Worm (Caenorhabditis elegans): ENCODE data around the gene F26F12.2.

F26F12.2 gene

ce11 chrV:5844349-5844760 is 5.9 kb upstream of the F26F12.2 start:
- no peak for TF ChIP-seq unc-62 (GFP tag; optimal IDR thresholded peaks at IDR 0.05)

ce11 chrV:5843415-5844337 is 5.3 kb upstream of the F26F12.2 start:
- no peak for TF ChIP-seq unc-62 (GFP tag; optimal IDR thresholded peaks at IDR 0.05)

- TF ChIP-seq unc-62 (GFP tag; optimal IDR thresholded peaks at IDR 0.05): no peak
Observed at ce11 chrV:5842507-5843144, 4.2 kb upstream of the F26F12.2 start.

- no peak for TF ChIP-seq unc-62 (GFP tag; optimal IDR thresholded peaks at IDR 0.05)
Observed at ce11 chrV:5840939-5841338, 2.5 kb upstream of the F26F12.2 start.

ce11 chrV:5836616-5836982 is 1.8 kb downstream of the F26F12.2 start, which contains the start of gene col-140:
TSS of gene col-140 (minus strand) at chrV:5836834.
- no peak for TF ChIP-seq unc-62 (GFP tag; optimal IDR thresholded peaks at IDR 0.05)

- no peak for TF ChIP-seq unc-62 (GFP tag; optimal IDR thresholded peaks at IDR 0.05)
Observed at ce11 chrV:5835979-5836615, 2.3 kb downstream of the F26F12.2 start.

ce11 chrV:5835397-5835796 is 3.0 kb downstream of the F26F12.2 start:
- no peak for TF ChIP-seq unc-62 (GFP tag; optimal IDR thresholded peaks at IDR 0.05)

- TF ChIP-seq unc-62 (GFP tag; optimal IDR thresholded peaks at IDR 0.05): no peak
Observed at ce11 chrV:5833531-5833930, 4.9 kb downstream of the F26F12.2 start, which contains the start of gene srh-76. TSS of gene srh-76 (plus strand) at chrV:5833831.

- no peak for TF ChIP-seq unc-62 (GFP tag; optimal IDR thresholded peaks at IDR 0.05)
Observed at ce11 chrV:5832799-5833198, 5.6 kb downstream of the F26F12.2 start.

ce11 chrV:5831253-5831652 is 7.2 kb downstream of the F26F12.2 start:
- TF ChIP-seq unc-62 (GFP tag; optimal IDR thresholded peaks at IDR 0.05): no peak

- TF ChIP-seq unc-62 (GFP tag; optimal IDR thresholded peaks at IDR 0.05): no peak
Observed at ce11 chrV:5826592-5826991, 11.8 kb downstream of the F26F12.2 start, which contains the start of gene let-418. TSS of gene let-418 (plus strand) at chrV:5826833.

- TF ChIP-seq unc-62 (GFP tag; optimal IDR thresholded peaks at IDR 0.05): no peak
Observed at ce11 chrV:5825478-5825877, 12.9 kb downstream of the F26F12.2 start.

ce11 chrV:5822968-5823367 is 15.4 kb downstream of the F26F12.2 start:
- no peak for TF ChIP-seq unc-62 (GFP tag; optimal IDR thresholded peaks at IDR 0.05)

- no peak for TF ChIP-seq unc-62 (GFP tag; optimal IDR thresholded peaks at IDR 0.05)
Observed at ce11 chrV:5821451-5822143, 16.8 kb downstream of the F26F12.2 start.

- TF ChIP-seq unc-62 (GFP tag; optimal IDR thresholded peaks at IDR 0.05): no peak
Observed at ce11 chrV:5820401-5820800, 18.0 kb downstream of the F26F12.2 start.

- no peak for TF ChIP-seq unc-62 (GFP tag; optimal IDR thresholded peaks at IDR 0.05)
Observed at ce11 chrV:5819903-5820302, 18.5 kb downstream of the F26F12.2 start.
